Fruit fly (Drosophila melanogaster) whole organism: ENCODE results near the gene CG18731.

Experiments
- CG8478 ChIP-seq: fragments of >200 bp; optimal IDR thresholded peaks from 2 replicates; lab custom pipeline; 2018; ENCODE audit warnings: inconsistent platforms
- pan ChIP-seq: fragments of >200 bp; optimal IDR thresholded peaks from 2 replicates; lab custom pipeline; 2017
- usp ChIP-seq: fragments of >200 bp; optimal IDR thresholded peaks from 2 replicates; lab custom pipeline; 2017; ENCODE audit warnings: missing biosample characterization, missing genetic modification characterization, mixed read lengths

DNA sequence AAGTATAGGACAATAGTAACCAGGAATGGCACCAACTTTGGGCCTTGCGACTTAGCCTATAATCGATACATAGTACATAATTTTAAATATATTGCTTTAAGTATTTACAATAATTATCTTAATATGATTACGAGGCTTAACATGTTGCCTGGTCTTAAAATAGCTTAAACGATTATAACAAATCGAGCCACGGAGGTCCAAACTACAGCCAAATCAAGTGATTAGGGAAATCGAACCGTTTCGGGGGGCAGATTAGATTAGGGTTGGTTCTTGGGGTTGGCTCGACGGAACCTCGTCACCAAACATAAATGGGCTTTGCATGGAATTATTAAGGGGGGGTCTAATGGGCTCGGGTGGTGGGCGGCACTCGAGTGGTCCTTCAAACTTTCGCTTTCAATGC is 43.6 kb upstream of the CG18731 start:
- TF ChIP-seq usp, result no peak
- no peak for TF ChIP-seq pan
- TF ChIP-seq CG8478 (lab: Kevin White, UChicago), result no peak
